Fruit fly (Drosophila melanogaster): ENCODE data around the gene Rpn3.

The Rpn3 gene

dm6 chr2L:19069548-19070145 lies 18.1 kb downstream of the Rpn3 start, which contains the start of gene CG10702 (continued):
- TF ChIP-seq H15 (GFP tag; IDR thresholded peaks at IDR 0.05) (no peak), CG10959 (GFP tag; IDR thresholded peaks at IDR 0.05) (no peak), CG7372 (GFP tag; IDR thresholded peaks at IDR 0.05) (no peak), dati (GFP tag; IDR thresholded peaks at IDR 0.05) (no peak), fd64A (GFP tag; optimal IDR thresholded peaks at IDR 0.05) (no peak), pan (optimal IDR thresholded peaks at IDR 0.05) (no peak), pan (GFP tag; optimal IDR thresholded peaks at IDR 0.05 in 1 of 2, IDR thresholded peaks at IDR 0.05 in 1 of 2) (no peak), zfh2 (GFP tag; optimal IDR thresholded peaks at IDR 0.05) (peak; percentile 31), CG11560 (tag; IDR thresholded peaks at IDR 0.05) (no peak), bcd (GFP tag; optimal IDR thresholded peaks at IDR 0.05) (peak; percentile 20), CG1832 (GFP tag; optimal IDR thresholded peaks at IDR 0.05) (no peak), jigr1 (GFP tag; IDR thresholded peaks at IDR 0.05) (no peak), CG4282 (GFP tag; optimal IDR thresholded peaks at IDR 0.05) (no peak), Gsc (GFP tag; IDR thresholded peaks at IDR 0.05) (no peak), prd (optimal IDR thresholded peaks at IDR 0.05) (no peak), prd (GFP tag; IDR thresholded peaks at IDR 0.05) (no peak), vnd (GFP tag; IDR thresholded peaks at IDR 0.05; ENCODE audit: partially characterized antibody) (no peak), Ptx1 (GFP tag; IDR thresholded peaks at IDR 0.05) (peak; percentile 26; the same call in 1 of the 2 replicates), CG8290 (GFP tag; optimal IDR thresholded peaks at IDR 0.05) (no peak), CG8290 (tag; optimal IDR thresholded peaks at IDR 0.05) (no peak), ci (GFP tag; IDR thresholded peaks at IDR 0.05) (no peak; the same call in 2 of the 3 replicates), CG1647 (GFP tag; optimal IDR thresholded peaks at IDR 0.05) (no peak), amos (GFP tag; IDR thresholded peaks at IDR 0.05; ENCODE audit: partially characterized antibody) (peak; percentile 17; the same call in 1 of the 2 replicates), pum (GFP tag; optimal IDR thresholded peaks at IDR 0.05) (no peak), run (tag; optimal IDR thresholded peaks at IDR 0.05) (no peak), Oaz (GFP tag; IDR thresholded peaks at IDR 0.05) (no peak), CG2116 (GFP tag; optimal IDR thresholded peaks at IDR 0.05) (no peak), CG9876 (GFP tag; optimal IDR thresholded peaks at IDR 0.05) (no peak), CG11456 (GFP tag; IDR thresholded peaks at IDR 0.05) (0 out of 3 replicates have a peak, but pooled peaks have one; percentile 5), CG6765 (GFP tag; optimal IDR thresholded peaks at IDR 0.05) (no peak), Ssrp (tag; optimal IDR thresholded peaks at IDR 0.05) (peak; percentile 28), sr (GFP tag; IDR thresholded peaks at IDR 0.05) (no peak), cato (GFP tag; optimal IDR thresholded peaks at IDR 0.05; ENCODE audit: borderline replicate concordance) (no peak), CG2129 (GFP tag; IDR thresholded peaks at IDR 0.05; ENCODE audit: partially characterized antibody) (no peak), CG9932 (GFP tag; IDR thresholded peaks at IDR 0.05) (0 out of 2 replicates have a peak, but pooled peaks have one; percentile 13), tgo (GFP tag; IDR thresholded peaks at IDR 0.05) (peak; percentile 18; the same call in 1 of the 3 replicates), zen2 (GFP tag; IDR thresholded peaks at IDR 0.05; ENCODE audit: partially characterized antibody) (no peak), CG7271 (tag; optimal IDR thresholded peaks at IDR 0.05) (no peak), Mrtf (GFP tag; IDR thresholded peaks at IDR 0.05) (0 out of 3 replicates have a peak, but pooled peaks have one; percentile 15), dmrt99B (tag; optimal IDR thresholded peaks at IDR 0.05) (no peak), gcm2 (GFP tag; optimal IDR thresholded peaks at IDR 0.05) (no peak), insv (GFP tag; optimal IDR thresholded peaks at IDR 0.05) (no peak), CG15011 (GFP tag; optimal IDR thresholded peaks at IDR 0.05) (no peak), ttk (GFP tag; IDR thresholded peaks at IDR 0.05) (no peak), CG13287 (GFP tag; IDR thresholded peaks at IDR 0.05; ENCODE audit: partially characterized antibody) (no peak), sob (GFP tag; IDR thresholded peaks at IDR 0.05) (0 out of 2 replicates have a peak, but pooled peaks have one; percentile 41), lilli (GFP tag; optimal IDR thresholded peaks at IDR 0.05) (peak; percentile 11), onecut (GFP tag; IDR thresholded peaks at IDR 0.05) (no peak), zfh1 (GFP tag; IDR thresholded peaks at IDR 0.05) (no peak), eve (GFP tag; optimal IDR thresholded peaks at IDR 0.05) (no peak), D19A (tag; optimal IDR thresholded peaks at IDR 0.05) (peak; percentile 80), CG8089 (GFP tag; optimal IDR thresholded peaks at IDR 0.05) (no peak)
